Worm (Caenorhabditis elegans) whole organism, L4 larva: ENCODE measurements around the gene Y57A10A.29.

Source experiments
- F10B5.3 ChIP-seq: sonication (generic microtip); optimal IDR thresholded peaks from 2 replicates; lab custom pipeline; 2016; ENCODE audit warnings: mild to moderate bottlenecking, missing genetic modification characterization, missing compliant biosample characterization
- T20F7.1 ChIP-seq: fragments of 200-800 bp; sonication (Bioruptor generic); optimal IDR thresholded peaks from 2 replicates; lab custom pipeline; 2018; ENCODE audit warnings: mild to moderate bottlenecking, missing genetic modification characterization, missing compliant biosample characterization
- Y48G9A.11 ChIP-seq: fragments of 200-800 bp; sonication (Bioruptor generic); IDR thresholded peaks from 2 replicates; pipeline ENCODE4 v1.3.6; 2022; ENCODE audit warnings: missing genetic modification reagents, missing genetic modification characterization, missing compliant biosample characterization
- Y75B8A.6 ChIP-seq: fragments of 200-800 bp; sonication (Bioruptor generic); IDR thresholded peaks from 2 replicates; pipeline ENCODE4 v1.3.6; 2022; ENCODE audit warnings: missing genetic modification reagents, missing genetic modification characterization, missing compliant biosample characterization
- ZK337.2 ChIP-seq: fragments of 200-800 bp; sonication (Bioruptor generic); IDR thresholded peaks from 2 replicates; pipeline ENCODE4 v1.3.6; 2022; ENCODE audit warnings: missing genetic modification reagents, missing genetic modification characterization, missing compliant biosample characterization
- aha-1 ChIP-seq: fragments of 150-350 bp; peaks from one replicate; lab custom pipeline; 2014; ENCODE audit warnings: missing biosample characterization, missing genetic modification characterization
- ceh-20 ChIP-seq: fragments of 200-800 bp; sonication (Bioruptor generic); IDR thresholded peaks from 2 replicates; pipeline ENCODE4 v1.3.6; 2022; ENCODE audit warnings: missing genetic modification reagents, missing genetic modification characterization, missing compliant biosample characterization
- ctbp-1 ChIP-seq: fragments of 200-800 bp; sonication (Bioruptor generic); IDR thresholded peaks from 2 replicates; pipeline ENCODE4 v1.3.6; 2022; ENCODE audit warnings: missing genetic modification reagents, missing genetic modification characterization, missing compliant biosample characterization
- daf-19 ChIP-seq: fragments of 200-800 bp; sonication (Bioruptor generic); conservative IDR thresholded peaks from 2 replicates; pipeline ENCODE4 v1.3.6; 2022; ENCODE audit warnings: missing genetic modification characterization, missing compliant biosample characterization
- dmd-6 ChIP-seq: fragments of 200-800 bp; sonication (Bioruptor generic); IDR thresholded peaks from 2 replicates; pipeline ENCODE4 v1.3.6; 2022; ENCODE audit warnings: missing genetic modification reagents, missing genetic modification characterization, missing compliant biosample characterization
- duxl-1 ChIP-seq: sonication (generic microtip); optimal IDR thresholded peaks from 2 replicates; lab custom pipeline; 2016; ENCODE audit warnings: mild to moderate bottlenecking, missing genetic modification characterization, moderate library complexity, missing compliant biosample characterization; ENCODE audit not compliant: poor library complexity
- egl-27 ChIP-seq: sonication (generic microtip); optimal IDR thresholded peaks from 3 replicates; lab custom pipeline; 2017; ENCODE audit warnings: missing biosample characterization, missing genetic modification reagents, missing genetic modification characterization
- fos-1 ChIP-seq: fragments of 150-350 bp; optimal IDR thresholded peaks from 2 replicates; lab custom pipeline; 2014; ENCODE audit warnings: missing biosample characterization, missing genetic modification characterization
- hmg-1.1 ChIP-seq: fragments of 200-800 bp; sonication (Bioruptor generic); IDR thresholded peaks from 2 replicates; pipeline ENCODE4 v1.3.6; 2022; ENCODE audit warnings: missing genetic modification reagents, missing genetic modification characterization, missing compliant biosample characterization
- lin-1 ChIP-seq: fragments of 200-800 bp; sonication (Bioruptor generic); IDR thresholded peaks from 2 replicates; pipeline ENCODE4 v1.3.6; 2022; ENCODE audit warnings: missing genetic modification reagents, missing genetic modification characterization, missing compliant biosample characterization
- lin-15B ChIP-seq: fragments of 150-350 bp; sonication (generic microtip); optimal IDR thresholded peaks from 3 replicates; lab custom pipeline; 2014; ENCODE audit warnings: missing biosample characterization, missing genetic modification characterization
- lin-29 ChIP-seq: fragments of 200-800 bp; sonication (Bioruptor generic); IDR thresholded peaks from 2 replicates; pipeline ENCODE4 v1.3.6; 2022; ENCODE audit warnings: missing genetic modification reagents, missing genetic modification characterization, missing compliant biosample characterization
- lin-38 ChIP-seq: fragments of 200-800 bp; sonication (Bioruptor generic); IDR thresholded peaks from 2 replicates; pipeline ENCODE4 v1.3.6; 2022; ENCODE audit warnings: missing genetic modification reagents, missing genetic modification characterization, missing compliant biosample characterization
- lin-39 ChIP-seq: fragments of 150-350 bp; optimal IDR thresholded peaks from 2 replicates; lab custom pipeline; 2014; ENCODE audit warnings: missing biosample characterization, missing genetic modification reagents, missing genetic modification characterization
- lsy-2 ChIP-seq, 2 experiments: fragments of 150-350 bp in 1 of 2; sonication (generic microtip) in 1 of 2; optimal IDR thresholded peaks; 2 replicates each; lab custom pipeline; 2014 to 2017; ENCODE audit warnings: missing biosample characterization in 2 of 2, missing genetic modification characterization in 2 of 2
- madf-5 ChIP-seq, 2 experiments: fragments of 200-800 bp; sonication (Bioruptor generic); IDR thresholded peaks; 2 replicates each; pipeline ENCODE4 v1.3.6; 2022; ENCODE audit warnings: missing compliant biosample characterization in 2 of 2, missing genetic modification characterization in 2 of 2
- mes-2 ChIP-seq: sonication (generic microtip); optimal IDR thresholded peaks from 2 replicates; lab custom pipeline; 2016; ENCODE audit warnings: missing genotype, mild to moderate bottlenecking, missing genetic modification characterization, missing compliant biosample characterization; ENCODE audit not compliant: poor library complexity, severe bottlenecking
- mxl-2 ChIP-seq: fragments of 200-800 bp; sonication (Bioruptor generic); conservative IDR thresholded peaks from 2 replicates; pipeline ENCODE4 v1.3.6; 2022; ENCODE audit warnings: missing genetic modification reagents, missing genetic modification characterization, missing compliant biosample characterization
- nhr-10 ChIP-seq: fragments of 150-350 bp; optimal IDR thresholded peaks from 2 replicates; lab custom pipeline; 2014; ENCODE audit warnings: missing biosample characterization, missing genetic modification characterization
- nhr-11 ChIP-seq: fragments of 150-350 bp; optimal IDR thresholded peaks from 2 replicates; lab custom pipeline; 2014; ENCODE audit warnings: missing biosample characterization, missing genetic modification characterization
- nhr-237 ChIP-seq: sonication (generic microtip); optimal IDR thresholded peaks from 2 replicates; lab custom pipeline; 2017; ENCODE audit warnings: missing biosample characterization, missing genetic modification characterization
- nhr-25 ChIP-seq: sonication (generic microtip); optimal IDR thresholded peaks from 2 replicates; lab custom pipeline; 2017; ENCODE audit warnings: missing genetic modification characterization, mild to moderate bottlenecking, missing compliant biosample characterization, antibody characterized with exemption, moderate library complexity, borderline replicate concordance; ENCODE audit not compliant: insufficient read depth
- nhr-28 ChIP-seq: fragments of 150-350 bp; optimal IDR thresholded peaks from 2 replicates; lab custom pipeline; 2014; ENCODE audit warnings: missing biosample characterization, missing genetic modification characterization
- nhr-42 ChIP-seq: fragments of 200-800 bp; sonication (Bioruptor generic); IDR thresholded peaks from 2 replicates; pipeline ENCODE4 v1.3.6; 2022; ENCODE audit warnings: missing genetic modification characterization, missing compliant biosample characterization
- pha-4 ChIP-seq, 2 experiments: fragments of 150-350 bp in 1 of 2; fragments of 200-800 bp in 1 of 2; sonication (Bioruptor generic) in 1 of 2; IDR thresholded peaks in 1 of 2; optimal IDR thresholded peaks in 1 of 2; 2 replicates each; pipeline versions ENCODE4 v1.3.6 to Lab custom; 2014 to 2022; ENCODE audit warnings: missing genetic modification characterization in 2 of 2, missing genetic modification reagents in 2 of 2, missing biosample characterization in 1 of 2, missing compliant biosample characterization in 1 of 2
- pqm-1 ChIP-seq: sonication (generic microtip); optimal IDR thresholded peaks from 2 replicates; lab custom pipeline; 2017; ENCODE audit warnings: missing biosample characterization, missing genetic modification characterization
- skn-1 ChIP-seq: fragments of 150-350 bp; optimal IDR thresholded peaks from 2 replicates; lab custom pipeline; 2014; ENCODE audit warnings: missing biosample characterization, missing genetic modification characterization
- snpc-1.2 ChIP-seq: fragments of 200-800 bp; sonication (Bioruptor generic); IDR thresholded peaks from 2 replicates; pipeline ENCODE4 v1.3.6; 2022; ENCODE audit warnings: missing genetic modification reagents, missing genetic modification characterization, missing compliant biosample characterization
- unc-39 ChIP-seq: sonication (generic microtip); optimal IDR thresholded peaks from 2 replicates; lab custom pipeline; 2017; ENCODE audit warnings: missing biosample characterization, missing genetic modification characterization
- unc-62 ChIP-seq, 3 experiments: fragments of 150-350 bp in 1 of 3; sonication (generic microtip); optimal IDR thresholded peaks in 2 of 3; peaks in 1 of 3; 1 replicate in 1 of 3; 2 replicates in 2 of 3; lab custom pipeline; 2014 to 2017; ENCODE audit warnings: missing biosample characterization in 3 of 3, missing genetic modification characterization in 3 of 3, missing genetic modification reagents in 3 of 3, missing genotype in 1 of 3
- ztf-7 ChIP-seq: fragments of 150-350 bp; optimal IDR thresholded peaks from 2 replicates; lab custom pipeline; 2014; ENCODE audit warnings: missing biosample characterization, missing genetic modification characterization

Gene Y57A10A.29

DNA sequence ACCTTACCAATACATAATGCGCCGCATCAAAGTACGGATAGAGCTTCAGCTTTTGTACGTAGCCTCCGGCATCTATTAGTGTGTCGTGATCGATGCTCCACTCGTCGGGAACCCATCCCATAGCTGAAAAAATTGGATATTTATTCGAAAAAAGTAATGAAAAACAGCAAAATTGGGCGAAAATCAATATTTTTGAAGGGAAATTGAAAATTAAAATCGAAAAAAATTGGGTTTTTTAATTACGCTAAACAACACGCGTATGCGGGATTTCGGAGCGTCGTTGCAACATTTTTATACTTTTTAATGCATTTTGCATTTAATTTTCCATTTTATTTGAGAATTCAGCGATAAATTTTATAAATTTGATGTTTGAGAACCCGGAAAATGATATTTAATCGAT, at the start of gene Y57A10A.29, which contains the start of gene tric-1B.2:
Gene Y57A10A.29 (plus strand): TSS at position 303 of the 400 bp plus-strand sequence.
Gene tric-1B.2 (minus strand): TSS at position 129 of the 400 bp plus-strand sequence.
- TF ChIP-seq T20F7.1 (GFP tag; lab: Kevin White, UChicago) (peak; percentile 93), lin-1 (GFP tag; lab: Robert Waterston, UW) (no peak), Y48G9A.11 (GFP tag; lab: Robert Waterston, UW) (peak; percentile 77)

DNA sequence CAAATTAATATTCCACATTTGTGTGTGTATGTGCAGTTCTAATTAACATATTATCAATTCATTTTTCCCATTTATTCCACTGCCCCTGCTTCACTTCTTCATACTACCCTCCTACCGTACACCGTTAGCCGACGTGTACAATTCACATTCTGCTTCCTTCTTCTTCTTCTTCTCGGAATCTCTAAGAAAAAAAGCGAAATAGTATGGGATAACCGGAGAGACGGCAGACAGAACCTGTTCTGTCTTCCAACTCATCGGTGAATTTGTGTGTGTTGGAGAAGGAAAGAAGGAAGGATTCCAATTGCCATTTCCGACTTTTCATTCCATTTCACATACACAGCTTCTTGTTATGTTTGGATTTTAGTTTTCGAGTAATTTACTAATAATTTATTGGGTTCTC, 41.8 kb upstream of the Y57A10A.29 start:
- TF ChIP-seq duxl-1 (tag; lab: Kevin White, UChicago) (no peak), nhr-11 (tag; lab: Kevin White, UChicago) (no peak), ceh-20 (GFP tag; lab: Robert Waterston, UW) (no peak), unc-62 (GFP tag; optimal IDR thresholded peaks at IDR 0.05 in 1 of 2; lab: Kevin White, UChicago) (peak in 1 of 2 experiments; percentile 85), unc-62 (tag; optimal IDR thresholded peaks at IDR 0.05; lab: Kevin White, UChicago) (no peak), lsy-2 (tag; optimal IDR thresholded peaks at IDR 0.05; lab: Kevin White, UChicago) (peak in 1 of 2 experiments; percentile 52), aha-1 (tag; lab: Kevin White, UChicago) (peak; percentile 48), dmd-6 (GFP tag; lab: Robert Waterston, UW) (no peak), daf-19 (GFP tag; lab: Robert Waterston, UW) (no peak), egl-27 (no peak), mxl-2 (GFP tag; lab: Robert Waterston, UW) (no peak), ztf-7 (tag; lab: Kevin White, UChicago) (no peak), F10B5.3 (tag; lab: Kevin White, UChicago) (no peak), nhr-10 (no peak), Y75B8A.6 (GFP tag; lab: Robert Waterston, UW) (no peak), nhr-42 (GFP tag; lab: Robert Waterston, UW) (no peak), nhr-28 (tag; lab: Kevin White, UChicago) (peak; percentile 55)

DNA sequence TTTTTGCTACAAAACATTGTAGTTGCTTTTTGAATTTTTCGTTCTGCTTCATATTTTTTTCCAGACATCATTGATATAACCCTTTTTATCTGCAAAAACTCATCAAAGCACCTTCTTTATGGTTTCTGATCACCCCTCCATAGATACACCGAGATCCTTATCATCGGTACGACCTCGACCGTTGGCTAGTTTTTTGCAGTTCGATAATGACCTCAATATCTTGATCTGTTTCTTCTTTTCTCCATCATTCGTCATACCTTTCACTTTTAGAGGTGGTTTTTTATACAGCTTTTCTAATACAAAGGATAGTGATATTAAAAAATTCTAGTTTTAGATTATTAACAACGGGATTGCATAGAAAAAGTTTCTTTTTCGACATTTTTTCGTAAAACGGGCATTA, 39.9 kb upstream of the Y57A10A.29 start:
- TF ChIP-seq dmd-6 (GFP tag; lab: Robert Waterston, UW) (no peak), snpc-1.2 (GFP tag; lab: Robert Waterston, UW) (no peak), lin-29 (GFP tag; lab: Robert Waterston, UW) (no peak), nhr-11 (tag; lab: Kevin White, UChicago) (no peak), unc-39 (tag; lab: Kevin White, UChicago) (no peak), pha-4 (GFP tag; IDR thresholded peaks at IDR 0.05; lab: Robert Waterston, UW) (no peak), pha-4 (tag; optimal IDR thresholded peaks at IDR 0.05; lab: Kevin White, UChicago) (no peak), lsy-2 (tag; optimal IDR thresholded peaks at IDR 0.05; lab: Kevin White, UChicago) (peak in 1 of 2 experiments; percentile 32), Y75B8A.6 (GFP tag; lab: Robert Waterston, UW) (no peak), madf-5 (GFP tag; IDR thresholded peaks at IDR 0.05; lab: Robert Waterston, UW) (no peak), nhr-28 (tag; lab: Kevin White, UChicago) (peak; percentile 53), nhr-25 (tag; lab: Kevin White, UChicago) (peak; percentile 18), lin-39 (no peak), nhr-237 (tag; lab: Kevin White, UChicago) (no peak), lin-15B (tag; lab: Kevin White, UChicago) (no peak), skn-1 (no peak), hmg-1.1 (GFP tag; lab: Robert Waterston, UW) (no peak)

DNA sequence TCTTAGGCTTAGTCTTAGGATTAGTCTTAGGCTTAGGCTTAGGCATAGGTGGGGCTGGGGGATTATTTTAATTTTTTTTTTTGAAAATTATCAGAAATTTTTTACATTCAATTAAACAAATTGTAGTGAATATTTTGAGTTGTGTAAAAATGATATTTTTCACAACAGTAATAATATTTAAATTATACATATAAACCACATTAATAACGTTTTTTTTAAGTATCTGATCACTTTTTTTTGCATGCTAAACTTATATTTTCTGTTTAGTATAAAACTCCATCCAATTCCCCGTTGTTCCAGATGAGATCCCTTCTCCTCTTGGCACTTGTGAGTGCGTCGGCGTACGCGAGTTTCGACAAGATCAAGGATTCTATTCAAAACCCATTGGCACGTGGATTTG, 39.3 kb upstream of the Y57A10A.29 start, which contains the start of gene txdc-12.1:
Gene txdc-12.1 (plus strand): TSS at position 301 of the 400 bp plus-strand sequence.
- TF ChIP-seq ZK337.2 (GFP tag; lab: Robert Waterston, UW) (no peak), ctbp-1 (GFP tag; lab: Robert Waterston, UW) (no peak), pqm-1 (no peak), lsy-2 (tag; optimal IDR thresholded peaks at IDR 0.05; lab: Kevin White, UChicago) (no peak), egl-27 (no peak), lin-38 (GFP tag; lab: Robert Waterston, UW) (no peak), T20F7.1 (GFP tag; lab: Kevin White, UChicago) (no peak), fos-1 (tag; lab: Kevin White, UChicago) (no peak), ztf-7 (tag; lab: Kevin White, UChicago) (no peak), mes-2 (tag; lab: Kevin White, UChicago) (no peak), nhr-237 (tag; lab: Kevin White, UChicago) (no peak)
